Worm (Caenorhabditis elegans) whole organism, mixed stage, embryonic: ENCODE measurements around the gene F10B5.2.

Experiments used
- M03D4.4 ChIP-seq: sonication (generic microtip); optimal IDR thresholded peaks from 2 replicates; lab custom pipeline; 2017; ENCODE audit warnings: mild to moderate bottlenecking, missing genetic modification characterization, missing compliant biosample characterization
- bed-3 ChIP-seq: fragments of 200-800 bp; sonication (Bioruptor generic); optimal IDR thresholded peaks from 3 replicates; lab custom pipeline; 2018; ENCODE audit warnings: mild to moderate bottlenecking, missing genetic modification characterization, moderate library complexity, missing compliant biosample characterization
- ceh-39 ChIP-seq: fragments of 150-350 bp; optimal IDR thresholded peaks from 2 replicates; lab custom pipeline; 2014; ENCODE audit warnings: missing biosample characterization, missing genetic modification characterization
- ceh-43 ChIP-seq: fragments of 200-800 bp; sonication (Bioruptor generic); optimal IDR thresholded peaks from 2 replicates; lab custom pipeline; 2018; ENCODE audit warnings: mild to moderate bottlenecking, missing genetic modification characterization, moderate library complexity, missing compliant biosample characterization
- ces-1 ChIP-seq: fragments of 150-350 bp; optimal IDR thresholded peaks from 2 replicates; lab custom pipeline; 2014; ENCODE audit warnings: missing biosample characterization, missing genetic modification reagents, missing genetic modification characterization
- cnd-1 ChIP-seq: fragments of 200-800 bp; sonication (Bioruptor generic); optimal IDR thresholded peaks from 2 replicates; lab custom pipeline; 2018; ENCODE audit warnings: mild to moderate bottlenecking, missing genetic modification characterization, missing compliant biosample characterization
- drap-1 ChIP-seq: fragments of 200-800 bp; sonication (Bioruptor generic); optimal IDR thresholded peaks from 3 replicates; lab custom pipeline; 2018; ENCODE audit warnings: mild to moderate bottlenecking, missing genetic modification characterization, missing compliant biosample characterization
- elt-1 ChIP-seq: sonication (generic microtip); optimal IDR thresholded peaks from 2 replicates; lab custom pipeline; 2017; ENCODE audit warnings: missing genetic modification characterization, mild to moderate bottlenecking, missing compliant biosample characterization, antibody characterized with exemption, moderate library complexity, borderline replicate concordance; ENCODE audit not compliant: insufficient read depth
- flh-1 ChIP-seq: fragments of 200-800 bp; sonication (Bioruptor generic); optimal IDR thresholded peaks from 2 replicates; lab custom pipeline; 2018; ENCODE audit warnings: mild to moderate bottlenecking, missing genetic modification characterization, moderate library complexity, missing compliant biosample characterization
- ham-2 ChIP-seq: fragments of 200-800 bp; sonication (Bioruptor generic); optimal IDR thresholded peaks from 2 replicates; lab custom pipeline; 2018; ENCODE audit warnings: mild to moderate bottlenecking, missing genetic modification characterization, missing compliant biosample characterization
- hlh-1 ChIP-seq: fragments of 150-350 bp; optimal IDR thresholded peaks from 2 replicates; lab custom pipeline; 2014; ENCODE audit warnings: missing biosample characterization, missing genetic modification reagents, missing genetic modification characterization
- lin-13 ChIP-seq: fragments of 150-350 bp; optimal IDR thresholded peaks from 2 replicates; lab custom pipeline; 2014; ENCODE audit warnings: missing biosample characterization, missing genetic modification characterization
- lin-32 ChIP-seq: fragments of 200-800 bp; sonication (Bioruptor generic); optimal IDR thresholded peaks from 2 replicates; lab custom pipeline; 2018; ENCODE audit warnings: mild to moderate bottlenecking, missing genetic modification characterization, missing compliant biosample characterization
- lsy-2 ChIP-seq: fragments of 150-350 bp; optimal IDR thresholded peaks from 2 replicates; lab custom pipeline; 2014; ENCODE audit warnings: missing biosample characterization, missing genetic modification characterization
- mab-5 ChIP-seq: fragments of 150-350 bp; optimal IDR thresholded peaks from 2 replicates; lab custom pipeline; 2014; ENCODE audit warnings: missing biosample characterization, missing genetic modification characterization
- mep-1 ChIP-seq: fragments of 150-350 bp; optimal IDR thresholded peaks from 2 replicates; lab custom pipeline; 2017; ENCODE audit warnings: missing biosample characterization, missing genetic modification reagents, missing genetic modification characterization, inconsistent platforms
- mls-2 ChIP-seq: sonication (generic microtip); optimal IDR thresholded peaks from 2 replicates; lab custom pipeline; 2016; ENCODE audit warnings: mild to moderate bottlenecking, missing genetic modification characterization, moderate library complexity, missing compliant biosample characterization
- nhr-12 ChIP-seq: fragments of 150-350 bp; optimal IDR thresholded peaks from 2 replicates; lab custom pipeline; 2014; ENCODE audit warnings: missing biosample characterization, missing genetic modification characterization
- nhr-2 ChIP-seq: fragments of 150-350 bp; optimal IDR thresholded peaks from 2 replicates; lab custom pipeline; 2014; ENCODE audit warnings: missing biosample characterization, missing genetic modification characterization
- nhr-237 ChIP-seq: fragments of 150-350 bp; optimal IDR thresholded peaks from 2 replicates; lab custom pipeline; 2014; ENCODE audit warnings: missing biosample characterization, missing genetic modification characterization
- nhr-76 ChIP-seq: sonication (generic microtip); optimal IDR thresholded peaks from 2 replicates; lab custom pipeline; 2017; ENCODE audit warnings: missing biosample characterization, missing genetic modification characterization
- pha-4 ChIP-seq: fragments of 150-350 bp; optimal IDR thresholded peaks from 2 replicates; lab custom pipeline; 2018; ENCODE audit warnings: missing biosample characterization, missing genetic modification reagents, missing genetic modification characterization
- snpc-4 ChIP-seq: fragments of 150-350 bp; optimal IDR thresholded peaks from 2 replicates; lab custom pipeline; 2014; ENCODE audit warnings: missing biosample characterization, missing genetic modification characterization
- sptf-1 ChIP-seq: sonication (generic microtip); optimal IDR thresholded peaks from 2 replicates; lab custom pipeline; 2017; ENCODE audit warnings: mild to moderate bottlenecking, missing genetic modification characterization, moderate library complexity, missing compliant biosample characterization
- tbx-8 ChIP-seq: fragments of 200-800 bp; sonication (Bioruptor generic); optimal IDR thresholded peaks from 2 replicates; lab custom pipeline; 2018; ENCODE audit warnings: mild to moderate bottlenecking, missing genetic modification characterization, moderate library complexity, missing compliant biosample characterization
- unc-120 ChIP-seq: sonication (generic microtip); optimal IDR thresholded peaks from 2 replicates; lab custom pipeline; 2017; ENCODE audit warnings: missing genetic modification characterization, missing compliant biosample characterization; ENCODE audit not compliant: poor library complexity, severe bottlenecking
- unc-39 ChIP-seq: fragments of 150-350 bp; optimal IDR thresholded peaks from 2 replicates; lab custom pipeline; 2014; ENCODE audit warnings: missing biosample characterization, missing genetic modification characterization
- unc-62 ChIP-seq: fragments of 150-350 bp; optimal IDR thresholded peaks from 2 replicates; lab custom pipeline; 2014; ENCODE audit warnings: missing biosample characterization, missing genetic modification reagents, missing genetic modification characterization
- zip-8 ChIP-seq: fragments of 150-350 bp; optimal IDR thresholded peaks from 2 replicates; lab custom pipeline; 2014; ENCODE audit warnings: missing biosample characterization, missing genetic modification characterization

The F10B5.2 gene

DNA sequence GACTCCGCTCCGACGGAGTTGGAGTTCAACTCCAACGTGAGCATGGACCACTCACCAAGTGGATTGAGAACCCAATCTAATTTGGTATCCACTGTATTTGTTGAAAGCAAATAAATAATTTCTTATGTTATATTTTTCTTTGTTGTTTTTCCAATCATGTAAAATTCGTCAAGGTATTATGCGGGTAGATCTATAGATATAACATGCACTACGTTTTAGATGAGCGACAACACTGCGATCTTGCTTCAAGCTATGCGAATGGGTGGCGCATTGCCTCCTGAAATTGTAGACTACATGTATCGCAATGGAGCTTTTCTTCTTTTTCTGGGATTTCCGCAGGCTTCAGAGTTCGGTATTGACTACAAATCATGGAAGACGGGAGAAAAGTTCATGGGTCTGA, at the start of gene F10B5.2:
Gene F10B5.2 (plus strand): TSS at position 220 of the 400 bp plus-strand sequence.
- TF ChIP-seq lsy-2 (tag; lab: Kevin White, UChicago): no peak
- TF ChIP-seq pha-4 (tag; lab: Kevin White, UChicago): no peak
- no peak for TF ChIP-seq ces-1 (GFP tag; lab: Kevin White, UChicago)
- no peak for TF ChIP-seq tbx-8 (GFP tag; lab: Kevin White, UChicago)
- no peak for TF ChIP-seq unc-62 (GFP tag; lab: Kevin White, UChicago)
- TF ChIP-seq nhr-2 (tag; lab: Kevin White, UChicago): no peak
- TF ChIP-seq zip-8 (tag; lab: Kevin White, UChicago): no peak
- no peak for TF ChIP-seq snpc-4 (tag; lab: Kevin White, UChicago)
- no peak for TF ChIP-seq unc-39 (tag; lab: Kevin White, UChicago)
- no peak for TF ChIP-seq nhr-76 (tag; lab: Kevin White, UChicago)
- no peak for TF ChIP-seq sptf-1 (tag; lab: Kevin White, UChicago)
- TF ChIP-seq cnd-1 (tag; lab: Kevin White, UChicago): no peak

DNA sequence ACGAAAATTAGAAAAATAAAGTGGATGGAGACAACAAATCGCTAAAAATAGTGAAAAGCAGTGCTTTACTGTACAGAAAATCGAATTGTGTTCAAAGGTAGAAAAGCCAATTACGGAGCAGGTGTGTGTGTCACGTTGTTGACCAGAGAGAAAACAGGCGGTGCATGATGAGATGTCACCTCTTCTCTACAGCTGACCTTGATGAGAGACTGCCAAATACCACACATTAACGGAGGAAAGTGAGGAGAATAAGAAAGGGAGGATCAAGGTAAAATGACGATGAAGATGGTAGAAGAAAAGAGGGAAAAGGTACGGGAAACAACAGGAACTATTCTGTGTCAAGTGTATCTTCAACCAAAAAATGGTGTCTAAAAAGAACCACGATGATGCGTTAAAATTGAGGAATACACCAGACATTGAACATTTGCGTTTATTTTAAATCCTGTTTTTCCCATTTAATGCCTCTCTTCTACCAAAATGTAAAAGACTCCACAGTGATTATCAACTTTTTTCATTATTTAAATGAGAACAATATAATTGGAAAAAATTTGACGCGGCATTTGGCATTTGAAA, 45.3 kb upstream of the F10B5.2 start:
- TF ChIP-seq nhr-2 (tag; lab: Kevin White, UChicago): peak; percentile 49
- TF ChIP-seq tbx-8 (GFP tag; lab: Kevin White, UChicago): no peak
- no peak for TF ChIP-seq lin-32 (GFP tag; lab: Kevin White, UChicago)
- TF ChIP-seq mab-5 (tag; lab: Kevin White, UChicago): no peak
- TF ChIP-seq mls-2 (tag; lab: Kevin White, UChicago): no peak
- no peak for TF ChIP-seq lin-13 (tag; lab: Kevin White, UChicago)
- no peak for TF ChIP-seq flh-1 (GFP tag; lab: Kevin White, UChicago)
- TF ChIP-seq, all 35 proteins: peak for 1

DNA sequence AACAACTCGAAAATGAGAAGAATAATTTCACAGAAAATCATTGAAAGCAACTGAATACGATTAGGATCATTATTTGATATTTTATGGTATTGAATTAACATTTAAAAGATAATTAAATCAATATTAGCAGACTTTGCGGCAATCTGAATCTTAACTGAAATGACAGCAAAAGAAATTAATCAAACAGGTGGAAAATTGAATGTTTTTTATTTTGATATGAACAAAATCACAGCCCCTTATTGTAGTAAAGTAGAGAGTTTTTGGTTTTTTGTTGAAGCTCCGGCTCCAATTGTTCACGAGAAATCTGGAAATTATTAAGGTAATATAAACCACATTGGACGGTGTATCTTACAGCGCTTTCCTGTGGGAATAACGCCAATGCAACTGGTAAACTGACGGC, 42.5 kb upstream of the F10B5.2 start, which contains the start of gene sre-2:
Gene sre-2 (minus strand): TSS at position 101 of the 400 bp plus-strand sequence.
- TF ChIP-seq elt-1 (tag; lab: Kevin White, UChicago) (no peak), lin-32 (GFP tag; lab: Kevin White, UChicago) (no peak), ham-2 (GFP tag; lab: Kevin White, UChicago) (no peak), snpc-4 (tag; lab: Kevin White, UChicago) (no peak), mep-1 (tag; lab: Kevin White, UChicago) (no peak), nhr-12 (tag; lab: Kevin White, UChicago) (no peak), zip-8 (tag; lab: Kevin White, UChicago) (no peak), mls-2 (tag; lab: Kevin White, UChicago) (no peak), nhr-237 (no peak), sptf-1 (tag; lab: Kevin White, UChicago) (no peak), nhr-2 (tag; lab: Kevin White, UChicago) (no peak), drap-1 (GFP tag; lab: Kevin White, UChicago) (no peak), ceh-39 (tag; lab: Kevin White, UChicago) (no peak), bed-3 (GFP tag; lab: Kevin White, UChicago) (no peak), cnd-1 (tag; lab: Kevin White, UChicago) (no peak), unc-120 (tag; lab: Kevin White, UChicago) (no peak), tbx-8 (GFP tag; lab: Kevin White, UChicago) (no peak), pha-4 (tag; lab: Kevin White, UChicago) (no peak), M03D4.4 (tag; lab: Kevin White, UChicago) (no peak)

DNA sequence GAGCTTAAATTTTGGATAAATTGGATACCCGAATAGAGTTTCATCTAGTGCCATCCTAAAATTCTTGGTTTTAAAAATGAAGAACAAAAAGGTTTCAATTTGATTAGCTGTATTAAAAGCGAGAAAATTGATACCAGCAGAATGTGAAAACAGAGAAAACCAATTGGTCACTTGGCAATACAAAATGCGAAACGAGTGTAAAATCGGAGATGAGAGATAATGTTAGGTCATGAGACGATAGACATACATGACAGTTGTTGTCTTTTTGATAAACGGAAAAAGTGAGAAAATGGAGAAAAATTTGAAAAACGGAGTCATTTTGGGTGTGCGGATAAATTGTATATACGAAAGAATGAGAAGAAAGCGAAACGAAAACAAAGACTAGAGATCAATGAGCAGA, 39.6 kb upstream of the F10B5.2 start, which contains the start of gene sfxn-5:
Gene sfxn-5 (minus strand): TSS at position 55 of the 400 bp plus-strand sequence.
- peak; percentile 91 for TF ChIP-seq hlh-1 (tag; lab: Kevin White, UChicago)
- peak; percentile 84 for TF ChIP-seq unc-120 (tag; lab: Kevin White, UChicago)
- no peak for TF ChIP-seq ceh-43 (GFP tag; lab: Kevin White, UChicago)
- TF ChIP-seq unc-62 (GFP tag; lab: Kevin White, UChicago): peak; percentile 4
- no peak for TF ChIP-seq ham-2 (GFP tag; lab: Kevin White, UChicago)
